Worm (Caenorhabditis elegans): ENCODE measurements around the gene cap-2.

ce11 chrII:10829572-10829971, 39.4 kb upstream of the cap-2 start:
- TF ChIP-seq lin-39 (tag; optimal IDR thresholded peaks at IDR 0.05) = no peak
- no peak for TF ChIP-seq elt-3 (tag; optimal IDR thresholded peaks at IDR 0.05)
- TF ChIP-seq ama-1 (optimal IDR thresholded peaks at IDR 0.05) = no peak
- TF ChIP-seq fkh-10 (GFP tag; optimal IDR thresholded peaks at IDR 0.05) = no peak
- TF ChIP-seq egl-27 (tag; optimal IDR thresholded peaks at IDR 0.05) = no peak
- no peak for TF ChIP-seq jun-1 (tag; optimal IDR thresholded peaks at IDR 0.05)
- TF ChIP-seq aly-2 (tag; optimal IDR thresholded peaks at IDR 0.05) = no peak
- TF ChIP-seq lin-13 (GFP tag; optimal IDR thresholded peaks at IDR 0.05) = no peak

All from whole organism, L1 larva.